Worm (Caenorhabditis elegans) whole organism, L4/young adult: ENCODE results near the gene F08D12.2.

Experiments
- W03F9.2 ChIP-seq: fragments of 150-350 bp; optimal IDR thresholded peaks from 2 replicates; lab custom pipeline; 2014; ENCODE audit warnings: missing biosample characterization, missing genetic modification characterization
- dao-5 ChIP-seq: sonication (generic microtip); optimal IDR thresholded peaks from 2 replicates; lab custom pipeline; 2016; ENCODE audit warnings: missing genotype, missing genetic modification characterization, moderate library complexity, missing compliant biosample characterization
- him-1 ChIP-seq: sonication (generic microtip); optimal IDR thresholded peaks from 2 replicates; lab custom pipeline; 2016; ENCODE audit warnings: missing genotype, missing genetic modification reagents, missing genetic modification characterization, missing compliant biosample characterization

- no peak for TF ChIP-seq W03F9.2 (tag; lab: Kevin White, UChicago)
- no peak for TF ChIP-seq him-1 (tag; lab: Kevin White, UChicago)
- no peak for TF ChIP-seq dao-5 (tag; lab: Kevin White, UChicago)
These were observed 2.2 kb upstream of the F08D12.2 start, which contains the start of gene F08D12.3 for ce11 chrII:2779253-2779652.
